Fruit fly (Drosophila melanogaster): ENCODE data around the gene SNF4Agamma.

SNF4Agamma gene

DNA sequence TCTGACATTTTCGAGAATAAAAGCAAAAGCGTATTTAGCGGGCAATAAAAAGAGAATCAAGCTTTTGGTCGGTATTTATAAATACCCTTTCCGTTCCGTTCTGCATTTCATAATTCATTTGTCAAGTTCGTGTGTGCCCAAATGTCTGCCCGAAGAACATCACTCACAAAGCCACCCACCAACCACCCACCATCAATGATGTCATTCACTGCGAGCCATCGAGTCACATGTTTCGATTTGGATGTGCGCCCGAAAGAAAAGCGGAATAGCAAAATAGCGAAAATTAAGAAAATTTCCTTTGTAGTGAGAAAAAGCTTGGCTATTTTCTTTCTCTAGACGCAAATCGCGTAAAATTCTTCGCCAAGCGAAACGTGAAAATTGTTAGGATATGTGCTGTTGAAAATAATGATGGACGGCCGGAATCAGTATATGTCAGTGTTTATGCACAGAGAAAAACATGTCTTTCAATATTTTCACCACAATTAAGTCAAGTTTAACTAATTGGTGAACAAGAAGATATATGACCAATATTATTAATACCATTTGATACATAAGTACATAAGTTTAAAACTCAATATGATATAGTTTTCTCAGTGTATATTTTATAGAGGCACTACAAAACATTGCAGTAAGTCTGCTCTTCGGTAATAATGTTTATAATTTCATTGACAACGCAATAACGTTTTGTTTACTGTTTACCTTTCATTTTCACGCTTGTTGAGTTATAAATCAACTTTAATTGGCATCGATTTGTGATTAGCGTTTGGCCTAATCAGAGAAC, 10.7 kb downstream of the SNF4Agamma start:
- TF ChIP-seq psq (GFP tag; optimal IDR thresholded peaks at IDR 0.05) (peak; percentile 39), GATAd (GFP tag; optimal IDR thresholded peaks at IDR 0.05) (no peak), h (GFP tag; optimal IDR thresholded peaks at IDR 0.05) (peak; percentile 66), CG32264 (GFP tag; optimal IDR thresholded peaks at IDR 0.05) (no peak), sage (GFP tag; optimal IDR thresholded peaks at IDR 0.05) (no peak), OdsH (GFP tag; optimal IDR thresholded peaks at IDR 0.05) (peak; percentile 55), dsf (GFP tag; optimal IDR thresholded peaks at IDR 0.05; ENCODE audit: borderline replicate concordance) (no peak), foxo (GFP tag; optimal IDR thresholded peaks at IDR 0.05) (peak in 1 of 2 experiments; percentile 29), HLH106 (tag; optimal IDR thresholded peaks at IDR 0.05) (peak; percentile 53), Myc (optimal IDR thresholded peaks at IDR 0.05) (no peak), Jra (GFP tag; optimal IDR thresholded peaks at IDR 0.05) (peak; percentile 3), fru (GFP tag; optimal IDR thresholded peaks at IDR 0.05) (peak; percentile 19), Hnf4 (GFP tag; optimal IDR thresholded peaks at IDR 0.05) (peak; percentile 44), Rel (GFP tag; optimal IDR thresholded peaks at IDR 0.05) (no peak), Rel (tag; optimal IDR thresholded peaks at IDR 0.05) (no peak), Hr78 (GFP tag; optimal IDR thresholded peaks at IDR 0.05) (no peak), rgr (GFP tag; optimal IDR thresholded peaks at IDR 0.05) (peak; percentile 68), CG9705 (GFP tag; optimal IDR thresholded peaks at IDR 0.05) (no peak), ey (GFP tag; optimal IDR thresholded peaks at IDR 0.05) (peak; percentile 41), Sp1 (GFP tag; optimal IDR thresholded peaks at IDR 0.05) (peak; percentile 61), usp (GFP tag; optimal IDR thresholded peaks at IDR 0.05) (no peak), br (GFP tag; optimal IDR thresholded peaks at IDR 0.05) (peak; percentile 44)

DNA sequence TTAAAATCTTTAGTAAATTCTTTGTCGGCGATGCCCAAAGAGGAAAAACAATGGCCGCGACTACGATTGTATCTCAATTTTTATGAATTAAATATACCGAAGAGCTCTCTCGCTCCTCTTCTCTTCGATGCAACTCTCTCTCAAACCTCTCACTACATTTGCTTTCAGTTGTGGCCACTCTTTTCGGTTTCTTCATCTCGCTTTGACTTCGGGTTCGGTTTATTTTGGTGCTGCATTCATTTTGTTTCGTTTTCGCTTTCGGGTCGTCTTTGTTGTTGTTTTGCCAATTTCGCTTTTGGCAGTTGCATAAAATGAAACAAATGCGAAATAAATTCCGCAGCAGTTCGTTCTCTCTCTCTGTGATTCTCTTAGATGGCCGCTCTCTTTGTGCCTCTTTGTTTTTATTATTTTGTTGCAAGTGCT, 12.3 kb downstream of the SNF4Agamma start:
- TF ChIP-seq dl (GFP tag; optimal IDR thresholded peaks at IDR 0.05; ENCODE audit: insufficient read depth in 1 of 2, partially characterized antibody in 2 of 2): peak; percentile 80 to 84
- no peak for TF ChIP-seq HLH106 (tag; optimal IDR thresholded peaks at IDR 0.05)
- TF ChIP-seq Hr83 (GFP tag; optimal IDR thresholded peaks at IDR 0.05; ENCODE audit: poor library complexity, severe bottlenecking): no peak
- TF ChIP-seq Dfd (GFP tag; optimal IDR thresholded peaks at IDR 0.05): no peak
- TF ChIP-seq Dif (GFP tag; optimal IDR thresholded peaks at IDR 0.05; ENCODE audit: partially characterized antibody): peak; percentile 78
- peak; percentile 86 for TF ChIP-seq Sp1 (GFP tag; optimal IDR thresholded peaks at IDR 0.05)
- peak; percentile 34 for TF ChIP-seq br (GFP tag; optimal IDR thresholded peaks at IDR 0.05)
- TF ChIP-seq psq (GFP tag; optimal IDR thresholded peaks at IDR 0.05): peak; percentile 3
- TF ChIP-seq woc (GFP tag; optimal IDR thresholded peaks at IDR 0.05): peak; percentile 33
- no peak for TF ChIP-seq dsf (GFP tag; optimal IDR thresholded peaks at IDR 0.05; ENCODE audit: borderline replicate concordance)
- TF ChIP-seq Vsx2 (GFP tag; optimal IDR thresholded peaks at IDR 0.05; ENCODE audit: partially characterized antibody): peak; percentile 57
- TF ChIP-seq Rel (GFP tag; optimal IDR thresholded peaks at IDR 0.05): peak; percentile 78
- peak; percentile 47 for TF ChIP-seq Rel (tag; optimal IDR thresholded peaks at IDR 0.05)
- TF ChIP-seq sage (GFP tag; optimal IDR thresholded peaks at IDR 0.05): peak; percentile 60
- TF ChIP-seq brk (GFP tag; optimal IDR thresholded peaks at IDR 0.05): peak; percentile 65
- peak; percentile 89 for TF ChIP-seq CrebA (GFP tag; optimal IDR thresholded peaks at IDR 0.05; ENCODE audit: borderline replicate concordance)

DNA sequence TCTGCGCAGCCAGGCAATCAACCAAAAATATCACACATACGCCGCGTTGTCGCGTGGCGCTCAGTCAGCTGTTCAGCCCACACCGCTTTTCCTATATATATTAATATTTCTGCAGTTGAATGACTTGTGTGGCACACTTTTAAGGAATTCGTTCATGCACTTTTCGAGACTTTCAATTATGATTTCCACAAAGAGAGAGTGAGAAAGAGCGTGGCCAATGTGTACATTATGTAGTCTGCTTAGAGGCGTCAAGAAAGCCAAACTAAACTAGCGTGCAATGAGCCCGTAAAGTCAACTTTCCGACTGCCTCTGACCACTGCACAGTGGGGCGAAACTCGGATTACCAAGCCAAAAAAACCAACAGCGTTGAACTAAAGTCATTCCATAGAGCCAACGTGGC, 13.6 kb downstream of the SNF4Agamma start:
- no peak for TF ChIP-seq jim (GFP tag; optimal IDR thresholded peaks at IDR 0.05)
- peak; percentile 49 for TF ChIP-seq h (GFP tag; optimal IDR thresholded peaks at IDR 0.05)
- no peak for TF ChIP-seq dl (GFP tag; optimal IDR thresholded peaks at IDR 0.05; ENCODE audit: insufficient read depth in 1 of 2, partially characterized antibody in 2 of 2)
- no peak for TF ChIP-seq usp (GFP tag; optimal IDR thresholded peaks at IDR 0.05)
- no peak for TF ChIP-seq Mio (GFP tag; optimal IDR thresholded peaks at IDR 0.05)
- TF ChIP-seq lola (GFP tag; optimal IDR thresholded peaks at IDR 0.05): no peak
